Worm (Caenorhabditis elegans): ENCODE results near the gene ttr-46.

ce11 chrV:9907205-9907604 lies 43.8 kb upstream of the ttr-46 start:
- TF ChIP-seq unc-62 (GFP tag; optimal IDR thresholded peaks at IDR 0.05) (no peak), fos-1 (tag; optimal IDR thresholded peaks at IDR 0.05) (no peak), nhr-11 (tag; optimal IDR thresholded peaks at IDR 0.05) (no peak), jun-1 (tag; optimal IDR thresholded peaks at IDR 0.05) (no peak), sea-2 (GFP tag; optimal IDR thresholded peaks at IDR 0.05) (no peak)

Measured in whole organism, L3 larva.